Fruit fly (Drosophila melanogaster) whole organism, adult: ENCODE results near the gene pes.

Source experiments
- CG12768 ChIP-seq: fragments of 200-800 bp; sonication (Bioruptor generic); optimal IDR thresholded peaks from 2 replicates; lab custom pipeline; 2017; ENCODE audit warnings: missing biosample characterization, missing genetic modification characterization, mild to moderate bottlenecking, moderate library complexity, missing genetic modification reagents
- CG1620 ChIP-seq: fragments of 200-800 bp; sonication (Bioruptor generic); optimal IDR thresholded peaks from 2 replicates; lab custom pipeline; 2016; ENCODE audit warnings: missing biosample characterization, missing genetic modification characterization
- CG5204 ChIP-seq: fragments of 200-800 bp; sonication (Bioruptor generic); optimal IDR thresholded peaks from 2 replicates; lab custom pipeline; 2016; ENCODE audit warnings: missing biosample characterization, missing genetic modification characterization
- CG7101 ChIP-seq: fragments of 200-800 bp; sonication (Bioruptor generic); optimal IDR thresholded peaks from 2 replicates; lab custom pipeline; 2018; ENCODE audit warnings: missing biosample characterization, mild to moderate bottlenecking, missing genetic modification characterization, moderate library complexity
- bab1 ChIP-seq: fragments of 200-800 bp; sonication (Bioruptor generic); optimal IDR thresholded peaks from 3 replicates; lab custom pipeline; 2019; ENCODE audit warnings: missing biosample characterization, mild to moderate bottlenecking, missing genetic modification characterization, moderate library complexity
- cnc ChIP-seq, 2 experiments: fragments of >200 bp; optimal IDR thresholded peaks; 2 replicates each; lab custom pipeline; 2017
- kay ChIP-seq: fragments of 200-800 bp; sonication (Bioruptor generic); peaks from one replicate; lab custom pipeline; 2016; ENCODE audit warnings: missing biosample characterization, missing genetic modification characterization, borderline replicate concordance
- ovo ChIP-seq: fragments of 200-800 bp; sonication (Bioruptor generic); optimal IDR thresholded peaks from 2 replicates; lab custom pipeline; 2016; ENCODE audit warnings: missing biosample characterization, missing genetic modification characterization
- pad ChIP-seq: fragments of 200-800 bp; sonication (Bioruptor generic); optimal IDR thresholded peaks from 3 replicates; lab custom pipeline; 2017; ENCODE audit warnings: missing biosample characterization, missing genetic modification characterization, mild to moderate bottlenecking, moderate library complexity, missing genetic modification reagents
- toe ChIP-seq: fragments of 200-800 bp; sonication (Bioruptor generic); optimal IDR thresholded peaks from 2 replicates; lab custom pipeline; 2016; ENCODE audit warnings: missing biosample characterization, missing genetic modification characterization

dm6 chr2L:8042645-8043281, 48.8 kb upstream of the pes start, which contains the start of gene RpL36A:
- TF ChIP-seq CG12768 (GFP tag; lab: Kevin White, UChicago) = no peak
- peak; percentile 70 for TF ChIP-seq CG1620 (GFP tag; lab: Kevin White, UChicago)
- no peak for TF ChIP-seq kay (GFP tag; lab: Kevin White, UChicago)
- no peak for TF ChIP-seq toe (GFP tag; lab: Kevin White, UChicago)
- peak; percentile 41 for TF ChIP-seq ovo (GFP tag; lab: Kevin White, UChicago)
- TF ChIP-seq CG5204 (GFP tag; lab: Kevin White, UChicago) = no peak
- TF ChIP-seq cnc (optimal IDR thresholded peaks at IDR 0.05; lab: Kevin White, UChicago) = no peak
- no peak for TF ChIP-seq pad (GFP tag; lab: Kevin White, UChicago)
- TF ChIP-seq CG7101 = peak; percentile 75
- peak; percentile 71 for TF ChIP-seq bab1 (GFP tag; lab: Kevin White, UChicago)
